Comparison of ENCODE assay signal across 2 fruit fly cellular contexts in genomic region chr3L:623556-623955, dm6.
TF ChIP-seq lines count a peak whose summit lies in the region.

No protein-coding gene starts in this region.

TF ChIP-seq in whole organism, embryonic, 481 proteins besides CTCF, POLR2A, EP300 and RAD21 (continued from another document and continues in another):
- TF ChIP-seq Asciz (GFP tag; optimal IDR thresholded peaks at IDR 0.05; lab: Kevin White, UChicago) (peak; percentile 12), Pdp1 (GFP tag; optimal IDR thresholded peaks at IDR 0.05; lab: Kevin White, UChicago) (peak; percentile 14 to 21), HLHmδ (GFP tag; optimal IDR thresholded peaks at IDR 0.05; lab: Kevin White, UChicago) (no peak), bsh (GFP tag; optimal IDR thresholded peaks at IDR 0.05; lab: Kevin White, UChicago) (peak in 1 of 2 experiments; percentile 68), mld (GFP tag; IDR thresholded peaks at IDR 0.05; lab: Robert Waterston, UW; ENCODE audit: partially characterized antibody) (no peak), CG17359 (tag; optimal IDR thresholded peaks at IDR 0.05; lab: Kevin White, UChicago) (peak; percentile 44), CG10267 (tag; optimal IDR thresholded peaks at IDR 0.05; lab: Kevin White, UChicago) (peak; percentile 24), Dbx (GFP tag; IDR thresholded peaks at IDR 0.05; lab: Robert Waterston, UW) (no peak), ato (GFP tag; IDR thresholded peaks at IDR 0.05; lab: Robert Waterston, UW; ENCODE audit: partially characterized antibody) (no peak), CG15479 (GFP tag; optimal IDR thresholded peaks at IDR 0.05; lab: Kevin White, UChicago) (no peak), ssp (GFP tag; IDR thresholded peaks at IDR 0.05; lab: Robert Waterston, UW) (peak; percentile 28), amos (GFP tag; IDR thresholded peaks at IDR 0.05; lab: Robert Waterston, UW; ENCODE audit: partially characterized antibody) (no peak), Taf1 (GFP tag; IDR thresholded peaks at IDR 0.05; lab: Robert Waterston, UW) (no peak), hth (optimal IDR thresholded peaks at IDR 0.05; lab: Kevin White, UChicago) (no peak), CG10654 (GFP tag; optimal IDR thresholded peaks at IDR 0.05; lab: Kevin White, UChicago) (no peak), Atf6 (GFP tag; IDR thresholded peaks at IDR 0.05; lab: Robert Waterston, UW) (no peak), dmrt99B (tag; optimal IDR thresholded peaks at IDR 0.05; lab: Kevin White, UChicago) (peak; percentile 41), CG10979 (tag; optimal IDR thresholded peaks at IDR 0.05; lab: Kevin White, UChicago) (peak; percentile 43), bowl (GFP tag; IDR thresholded peaks at IDR 0.05; lab: Robert Waterston, UW) (no peak), CG18476 (GFP tag; optimal IDR thresholded peaks at IDR 0.05; lab: Kevin White, UChicago) (no peak), stc (GFP tag; IDR thresholded peaks at IDR 0.05; lab: Robert Waterston, UW) (peak; percentile 31; the same call in 1 of the 2 replicates), YL-1 (GFP tag; optimal IDR thresholded peaks at IDR 0.05; lab: Kevin White, UChicago) (no peak), HLH3B (GFP tag; IDR thresholded peaks at IDR 0.05; lab: Robert Waterston, UW) (peak; percentile 34; the same call in 1 of the 2 replicates), CG6689 (GFP tag; IDR thresholded peaks at IDR 0.05; lab: Robert Waterston, UW) (peak; percentile 66), nmo (GFP tag; optimal IDR thresholded peaks at IDR 0.05; lab: Kevin White, UChicago) (peak; percentile 31), tap (tag; optimal IDR thresholded peaks at IDR 0.05; lab: Kevin White, UChicago) (no peak), CG30403 (GFP tag; optimal IDR thresholded peaks at IDR 0.05; lab: Kevin White, UChicago) (no peak), chif (GFP tag; optimal IDR thresholded peaks at IDR 0.05; lab: Kevin White, UChicago) (peak in 1 of 2 experiments; percentile 28), CG4820 (GFP tag; optimal IDR thresholded peaks at IDR 0.05; lab: Kevin White, UChicago) (no peak), CG6854 (GFP tag; optimal IDR thresholded peaks at IDR 0.05; lab: Kevin White, UChicago) (no peak), CG42726 (GFP tag; IDR thresholded peaks at IDR 0.05; lab: Robert Waterston, UW; ENCODE audit: partially characterized antibody) (no peak), CG13775 (GFP tag; optimal IDR thresholded peaks at IDR 0.05; lab: Kevin White, UChicago) (no peak), CG34224 (GFP tag; IDR thresholded peaks at IDR 0.05; lab: Robert Waterston, UW; ENCODE audit: partially characterized antibody) (no peak), grn (GFP tag; optimal IDR thresholded peaks at IDR 0.05; lab: Kevin White, UChicago) (no peak), gsb-n (tag; optimal IDR thresholded peaks at IDR 0.05; lab: Kevin White, UChicago) (no peak), toy (GFP tag; IDR thresholded peaks at IDR 0.05; lab: Robert Waterston, UW) (no peak), CG12659 (GFP tag; optimal IDR thresholded peaks at IDR 0.05; lab: Kevin White, UChicago) (no peak), emc (GFP tag; optimal IDR thresholded peaks at IDR 0.05; lab: Kevin White, UChicago) (no peak), CG4282 (GFP tag; optimal IDR thresholded peaks at IDR 0.05; lab: Kevin White, UChicago) (no peak), fd102C (GFP tag; optimal IDR thresholded peaks at IDR 0.05; lab: Kevin White, UChicago) (no peak), Dip3 (GFP tag; optimal IDR thresholded peaks at IDR 0.05; lab: Kevin White, UChicago) (no peak), H15 (GFP tag; IDR thresholded peaks at IDR 0.05; lab: Robert Waterston, UW) (peak; percentile 18; the same call in 1 of the 3 replicates), lmd (GFP tag; IDR thresholded peaks at IDR 0.05; lab: Robert Waterston, UW) (peak; percentile 42; the same call in 1 of the 2 replicates), CG10366 (GFP tag; IDR thresholded peaks at IDR 0.05; lab: Robert Waterston, UW) (no peak; the same call in 1 of the 2 replicates), Dek (tag; optimal IDR thresholded peaks at IDR 0.05; lab: Kevin White, UChicago) (no peak), CG1233 (GFP tag; optimal IDR thresholded peaks at IDR 0.05; lab: Kevin White, UChicago) (no peak), sim (GFP tag; IDR thresholded peaks at IDR 0.05; lab: Robert Waterston, UW) (no peak), CoRest (tag; optimal IDR thresholded peaks at IDR 0.05; lab: Kevin White, UChicago) (peak; percentile 5), Dp (GFP tag; optimal IDR thresholded peaks at IDR 0.05; lab: Kevin White, UChicago) (no peak), Rfx (GFP tag; IDR thresholded peaks at IDR 0.05; lab: Robert Waterston, UW) (no peak), CG17361 (GFP tag; IDR thresholded peaks at IDR 0.05; lab: Robert Waterston, UW) (peak; percentile 63), CG10462 (GFP tag; optimal IDR thresholded peaks at IDR 0.05; lab: Kevin White, UChicago) (no peak), Ptx1 (GFP tag; IDR thresholded peaks at IDR 0.05; lab: Robert Waterston, UW) (peak; percentile 55), Camta (GFP tag; optimal IDR thresholded peaks at IDR 0.05; lab: Kevin White, UChicago) (peak; percentile 42), CG10274 (GFP tag; optimal IDR thresholded peaks at IDR 0.05; lab: Kevin White, UChicago) (no peak), CG34422 (GFP tag; IDR thresholded peaks at IDR 0.05; lab: Robert Waterston, UW) (no peak), gem (tag; optimal IDR thresholded peaks at IDR 0.05; lab: Kevin White, UChicago) (peak; percentile 47), CG31365 (tag; optimal IDR thresholded peaks at IDR 0.05; lab: Kevin White, UChicago) (no peak), salm (tag; optimal IDR thresholded peaks at IDR 0.05; lab: Kevin White, UChicago) (no peak), sd (tag; optimal IDR thresholded peaks at IDR 0.05; lab: Kevin White, UChicago) (no peak), usp (GFP tag; optimal IDR thresholded peaks at IDR 0.05; lab: Kevin White, UChicago) (no peak), slbo (GFP tag; IDR thresholded peaks at IDR 0.05; lab: Robert Waterston, UW) (no peak), Awh (GFP tag; IDR thresholded peaks at IDR 0.05; lab: Robert Waterston, UW) (no peak), CG17829 (tag; optimal IDR thresholded peaks at IDR 0.05; lab: Kevin White, UChicago) (peak; percentile 39), CG11093 (GFP tag; IDR thresholded peaks at IDR 0.05; lab: Robert Waterston, UW) (no peak), shn (GFP tag; optimal IDR thresholded peaks at IDR 0.05; lab: Kevin White, UChicago) (no peak), CG17802 (tag; optimal IDR thresholded peaks at IDR 0.05; lab: Kevin White, UChicago) (no peak), Atf-2 (GFP tag; optimal IDR thresholded peaks at IDR 0.05; lab: Kevin White, UChicago) (no peak)

TF ChIP-seq in whole organism, prepupa, 60 proteins besides CTCF, POLR2A, EP300 and RAD21 (continued from another document):
- TF ChIP-seq CG10669 (GFP tag; optimal IDR thresholded peaks at IDR 0.05; lab: Kevin White, UChicago) (peak; percentile 1), CG16779 (tag; optimal IDR thresholded peaks at IDR 0.05; lab: Kevin White, UChicago) (no peak), Hr4 (GFP tag; optimal IDR thresholded peaks at IDR 0.05; lab: Kevin White, UChicago) (peak; percentile 38), CG32006 (GFP tag; optimal IDR thresholded peaks at IDR 0.05; lab: Kevin White, UChicago) (peak; percentile 55), OdsH (GFP tag; optimal IDR thresholded peaks at IDR 0.05; lab: Kevin White, UChicago) (peak; percentile 11), dsx (GFP tag; optimal IDR thresholded peaks at IDR 0.05; lab: Kevin White, UChicago; ENCODE audit: poor library complexity, severe bottlenecking) (no peak), CG6854 (GFP tag; optimal IDR thresholded peaks at IDR 0.05; lab: Kevin White, UChicago) (no peak), CG3032 (tag; optimal IDR thresholded peaks at IDR 0.05; lab: Kevin White, UChicago) (peak; percentile 36), CG6808 (GFP tag; optimal IDR thresholded peaks at IDR 0.05; lab: Kevin White, UChicago) (no peak), eg (GFP tag; IDR thresholded peaks at IDR 0.05; lab: Robert Waterston, UW) (peak; percentile 76), dac (GFP tag; optimal IDR thresholded peaks at IDR 0.05; lab: Kevin White, UChicago) (no peak), CG6792 (GFP tag; optimal IDR thresholded peaks at IDR 0.05; lab: Kevin White, UChicago) (no peak), Ets21C (GFP tag; optimal IDR thresholded peaks at IDR 0.05; lab: Kevin White, UChicago) (no peak), CG11902 (GFP tag; optimal IDR thresholded peaks at IDR 0.05; lab: Kevin White, UChicago) (no peak), pdm3 (GFP tag; optimal IDR thresholded peaks at IDR 0.05; lab: Kevin White, UChicago) (peak; percentile 31), Ets96B (tag; optimal IDR thresholded peaks at IDR 0.05; lab: Kevin White, UChicago) (peak; percentile 58), Hr38 (GFP tag; optimal IDR thresholded peaks at IDR 0.05; lab: Kevin White, UChicago) (no peak), Sox15 (GFP tag; optimal IDR thresholded peaks at IDR 0.05; lab: Kevin White, UChicago) (no peak), Gug (GFP tag; IDR thresholded peaks at IDR 0.05; lab: Robert Waterston, UW) (peak; percentile 64), CG4318 (GFP tag; optimal IDR thresholded peaks at IDR 0.05; lab: Kevin White, UChicago) (no peak), Eip78C (GFP tag; lab: Kevin White, UChicago) (peak; percentile 88), ss (GFP tag; optimal IDR thresholded peaks at IDR 0.05; lab: Kevin White, UChicago) (no peak), fd59A (GFP tag; optimal IDR thresholded peaks at IDR 0.05; lab: Kevin White, UChicago) (peak; percentile 7), CG8319 (GFP tag; optimal IDR thresholded peaks at IDR 0.05; lab: Kevin White, UChicago) (no peak), net (GFP tag; optimal IDR thresholded peaks at IDR 0.05; lab: Kevin White, UChicago) (no peak), Eip75B (GFP tag; optimal IDR thresholded peaks at IDR 0.05; lab: Kevin White, UChicago) (peak; percentile 25), acj6 (GFP tag; optimal IDR thresholded peaks at IDR 0.05; lab: Kevin White, UChicago) (peak; percentile 24), CG15336 (GFP tag; IDR thresholded peaks at IDR 0.05; lab: Robert Waterston, UW) (peak; percentile 33; the same call in 1 of the 2 replicates), CG3919 (GFP tag; optimal IDR thresholded peaks at IDR 0.05; lab: Kevin White, UChicago) (peak; percentile 11), CG8119 (GFP tag; IDR thresholded peaks at IDR 0.05; lab: Robert Waterston, UW) (no peak), Blimp-1 (GFP tag; optimal IDR thresholded peaks at IDR 0.05; lab: Kevin White, UChicago) (no peak), CG34406 (GFP tag; optimal IDR thresholded peaks at IDR 0.05; lab: Kevin White, UChicago) (peak; percentile 32), Sox102F (GFP tag; optimal IDR thresholded peaks at IDR 0.05; lab: Kevin White, UChicago) (no peak), svp (GFP tag; lab: Kevin White, UChicago) (peak; percentile 49), CG7368 (GFP tag; optimal IDR thresholded peaks at IDR 0.05; lab: Kevin White, UChicago) (no peak), CG1621 (tag; optimal IDR thresholded peaks at IDR 0.05; lab: Kevin White, UChicago) (peak; percentile 24)
